Fruit fly (Drosophila melanogaster) whole organism, embryonic: ENCODE measurements around the gene CG32544.

ENCODE experiments used
- Abd-B ChIP-seq: fragments of 200-800 bp; sonication (Bioruptor generic); optimal IDR thresholded peaks from 2 replicates; lab custom pipeline; 2018; ENCODE audit warnings: missing biosample characterization, mild to moderate bottlenecking, missing genetic modification characterization, moderate library complexity
- Atf3 ChIP-seq: fragments of 200-800 bp; sonication (Bioruptor generic); optimal IDR thresholded peaks from 3 replicates; lab custom pipeline; 2016; ENCODE audit warnings: missing biosample characterization, missing genetic modification characterization
- CG10147 ChIP-seq: fragments of 200-800 bp; sonication (Bioruptor generic); optimal IDR thresholded peaks from 2 replicates; lab custom pipeline; 2019; ENCODE audit warnings: missing biosample characterization, mild to moderate bottlenecking, missing genetic modification characterization, moderate library complexity
- CG1024 ChIP-seq: fragments of 200-800 bp; sonication (Bioruptor generic); IDR thresholded peaks from 2 replicates; pipeline ENCODE4 v1.3.6; 2022; ENCODE audit warnings: missing biosample characterization, missing genetic modification characterization
- CG11398 ChIP-seq: fragments of 200-800 bp; sonication (Bioruptor generic); optimal IDR thresholded peaks from 2 replicates; lab custom pipeline; 2016; ENCODE audit warnings: missing biosample characterization, missing genetic modification characterization
- CG11723 ChIP-seq: fragments of 200-800 bp; sonication (Bioruptor generic); optimal IDR thresholded peaks from 2 replicates; lab custom pipeline; 2017; ENCODE audit warnings: missing biosample characterization, mild to moderate bottlenecking, missing genetic modification characterization
- CG1233 ChIP-seq: fragments of 200-800 bp; sonication (Bioruptor generic); optimal IDR thresholded peaks from 4 replicates; lab custom pipeline; 2018; ENCODE audit warnings: missing biosample characterization, mild to moderate bottlenecking, missing genetic modification characterization
- CG17328 ChIP-seq: fragments of 200-800 bp; sonication (Bioruptor generic); IDR thresholded peaks from 2 replicates; pipeline ENCODE4 v1.3.6; 2022; ENCODE audit warnings: missing biosample characterization, missing genetic modification characterization
- CG17568 ChIP-seq: fragments of 200-800 bp; sonication (Bioruptor generic); optimal IDR thresholded peaks from 2 replicates; lab custom pipeline; 2018; ENCODE audit warnings: missing biosample characterization, mild to moderate bottlenecking, missing genetic modification characterization, moderate library complexity
- CG2116 ChIP-seq: fragments of 200-800 bp; sonication (Bioruptor generic); optimal IDR thresholded peaks from 3 replicates; lab custom pipeline; 2018; ENCODE audit warnings: missing biosample characterization, mild to moderate bottlenecking, missing genetic modification characterization
- CG30431 ChIP-seq: fragments of 200-800 bp; sonication (Bioruptor generic); optimal IDR thresholded peaks from 2 replicates; lab custom pipeline; 2017; ENCODE audit warnings: missing biosample characterization, missing genetic modification characterization
- CG31365 ChIP-seq: fragments of 200-800 bp; sonication (Bioruptor generic); optimal IDR thresholded peaks from 2 replicates; lab custom pipeline; 2018; ENCODE audit warnings: missing biosample characterization, mild to moderate bottlenecking, missing genetic modification characterization
- CG31441 ChIP-seq: fragments of 200-800 bp; sonication (Bioruptor generic); IDR thresholded peaks from 2 replicates; pipeline ENCODE4 v1.3.6; 2022; ENCODE audit warnings: missing biosample characterization, missing genetic modification characterization
- CG34224 ChIP-seq: fragments of 200-800 bp; sonication (Bioruptor generic); IDR thresholded peaks from 3 replicates; pipeline ENCODE4 v1.3.6; 2022; ENCODE audit warnings: missing biosample characterization, missing genetic modification characterization; ENCODE audit not compliant: partially characterized antibody
- CG4328 ChIP-seq: fragments of 200-800 bp; sonication (Bioruptor generic); optimal IDR thresholded peaks from 3 replicates; lab custom pipeline; 2017; ENCODE audit warnings: missing biosample characterization, missing genetic modification reagents, missing genetic modification characterization
- CG4617 ChIP-seq: fragments of 200-800 bp; sonication (Bioruptor generic); optimal IDR thresholded peaks from 3 replicates; lab custom pipeline; 2016; ENCODE audit warnings: missing biosample characterization, missing genetic modification characterization, borderline replicate concordance
- CG6683 ChIP-seq: fragments of 200-800 bp; sonication (Bioruptor generic); optimal IDR thresholded peaks from 2 replicates; lab custom pipeline; 2017; ENCODE audit warnings: missing biosample characterization, mild to moderate bottlenecking, missing genetic modification characterization, missing genetic modification reagents
- CG7357 ChIP-seq: fragments of 200-800 bp; sonication (Bioruptor generic); IDR thresholded peaks from 3 replicates; pipeline ENCODE4 v1.3.6; 2022; ENCODE audit warnings: missing biosample characterization, missing genetic modification characterization
- CG7839 ChIP-seq: fragments of 200-800 bp; sonication (Bioruptor generic); optimal IDR thresholded peaks from 3 replicates; lab custom pipeline; 2018; ENCODE audit warnings: missing biosample characterization, mild to moderate bottlenecking, missing genetic modification characterization, moderate library complexity
- CG7928 ChIP-seq: fragments of 200-800 bp; sonication (Bioruptor generic); optimal IDR thresholded peaks from 2 replicates; lab custom pipeline; 2017; ENCODE audit warnings: missing biosample characterization, mild to moderate bottlenecking, missing genetic modification characterization
- CG7963 ChIP-seq: fragments of 200-800 bp; sonication (Bioruptor generic); IDR thresholded peaks from 3 replicates; pipeline ENCODE4 v1.3.6; 2022; ENCODE audit warnings: missing biosample characterization, missing genetic modification characterization; ENCODE audit not compliant: partially characterized antibody
- Chrac-16 ChIP-seq: fragments of 200-800 bp; sonication (Bioruptor generic); optimal IDR thresholded peaks from 3 replicates; lab custom pipeline; 2016; ENCODE audit warnings: missing biosample characterization, missing genetic modification characterization
- Drgx ChIP-seq: fragments of 200-800 bp; sonication (Bioruptor generic); IDR thresholded peaks from 2 replicates; pipeline ENCODE4 v1.3.6; 2022; ENCODE audit warnings: missing biosample characterization, missing genetic modification characterization
- Ets97D ChIP-seq: fragments of 200-800 bp; sonication (Bioruptor generic); optimal IDR thresholded peaks from 3 replicates; lab custom pipeline; 2016; ENCODE audit warnings: missing biosample characterization, missing genetic modification characterization
- Fer2 ChIP-seq: fragments of 200-800 bp; sonication (Bioruptor generic); optimal IDR thresholded peaks from 2 replicates; lab custom pipeline; 2018; ENCODE audit warnings: missing biosample characterization, mild to moderate bottlenecking, missing genetic modification characterization, moderate library complexity
- Fer3 ChIP-seq: fragments of 200-800 bp; sonication (Bioruptor generic); optimal IDR thresholded peaks from 2 replicates; lab custom pipeline; 2018; ENCODE audit warnings: missing biosample characterization, mild to moderate bottlenecking, missing genetic modification characterization, moderate library complexity
- GATAe ChIP-seq: fragments of 200-800 bp; sonication (Bioruptor generic); conservative IDR thresholded peaks from 2 replicates; pipeline ENCODE4 v1.3.6; 2022; ENCODE audit warnings: missing biosample characterization, missing genetic modification characterization
- H15 ChIP-seq: fragments of 200-800 bp; sonication (Bioruptor generic); IDR thresholded peaks from 3 replicates; pipeline ENCODE4 v1.3.6; 2022; ENCODE audit warnings: missing biosample characterization, missing genetic modification characterization
- HLH3B ChIP-seq: fragments of 200-800 bp; sonication (Bioruptor generic); IDR thresholded peaks from 2 replicates; pipeline ENCODE4 v1.3.6; 2022; ENCODE audit warnings: missing biosample characterization, missing genetic modification characterization
- Hand ChIP-seq: fragments of 200-800 bp; sonication (Bioruptor generic); optimal IDR thresholded peaks from 2 replicates; lab custom pipeline; 2017; ENCODE audit warnings: mild to moderate bottlenecking, missing biosample characterization, missing genetic modification reagents, missing genetic modification characterization
- Hsf ChIP-seq: fragments of 200-800 bp; sonication (Bioruptor generic); optimal IDR thresholded peaks from 3 replicates; lab custom pipeline; 2016; ENCODE audit warnings: missing biosample characterization, missing genetic modification characterization
- NC2β ChIP-seq: fragments of 200-800 bp; sonication (Bioruptor generic); optimal IDR thresholded peaks from 2 replicates; lab custom pipeline; 2016; ENCODE audit warnings: missing biosample characterization, missing genetic modification characterization
- Nf-YC ChIP-seq: fragments of 200-800 bp; optimal IDR thresholded peaks from 3 replicates; lab custom pipeline; 2019; ENCODE audit warnings: missing biosample characterization, mild to moderate bottlenecking, missing genetic modification characterization, moderate library complexity
- Optix ChIP-seq: fragments of 200-800 bp; sonication (Bioruptor generic); IDR thresholded peaks from 3 replicates; pipeline ENCODE4 v1.3.6; 2022; ENCODE audit warnings: missing biosample characterization, missing genetic modification characterization
- Sry-δ ChIP-seq: fragments of 200-800 bp; sonication (Bioruptor generic); optimal IDR thresholded peaks from 2 replicates; lab custom pipeline; 2016; ENCODE audit warnings: missing biosample characterization, missing genetic modification characterization
- Taf1 ChIP-seq: fragments of 200-800 bp; sonication (Bioruptor generic); IDR thresholded peaks from 2 replicates; pipeline ENCODE4 v1.3.6; 2022; ENCODE audit warnings: missing biosample characterization, missing genetic modification characterization
- ara ChIP-seq: fragments of 200-800 bp; sonication (Bioruptor generic); IDR thresholded peaks from 2 replicates; pipeline ENCODE4 v1.3.6; 2022; ENCODE audit warnings: missing biosample characterization, missing genetic modification characterization
- br ChIP-seq: fragments of >200 bp; optimal IDR thresholded peaks from 2 replicates; lab custom pipeline; 2017
- chm ChIP-seq: fragments of 200-800 bp; sonication (Bioruptor generic); IDR thresholded peaks from 2 replicates; pipeline ENCODE4 v1.3.6; 2022; ENCODE audit warnings: missing biosample characterization, missing genetic modification characterization
- danr ChIP-seq: fragments of 200-800 bp; sonication (Bioruptor generic); IDR thresholded peaks from 2 replicates; pipeline ENCODE4 v1.3.6; 2022; ENCODE audit warnings: missing biosample characterization, missing genetic modification characterization
- ftz-f1 ChIP-seq: fragments of 200-800 bp; sonication (Bioruptor generic); optimal IDR thresholded peaks from 2 replicates; lab custom pipeline; 2016; ENCODE audit warnings: missing biosample characterization, missing genetic modification characterization
- fu2 ChIP-seq: fragments of 200-800 bp; sonication (Bioruptor generic); optimal IDR thresholded peaks from 2 replicates; lab custom pipeline; 2016; ENCODE audit warnings: missing biosample characterization, missing genetic modification characterization
- gcm ChIP-seq: fragments of 200-800 bp; sonication (Bioruptor generic); optimal IDR thresholded peaks from 2 replicates; lab custom pipeline; 2019; ENCODE audit warnings: missing biosample characterization, mild to moderate bottlenecking, missing genetic modification characterization, moderate library complexity
- grau ChIP-seq: fragments of 200-800 bp; optimal IDR thresholded peaks from 3 replicates; lab custom pipeline; 2019; ENCODE audit warnings: missing biosample characterization, mild to moderate bottlenecking, missing genetic modification characterization, moderate library complexity
- luna ChIP-seq: fragments of 200-800 bp; sonication (Bioruptor generic); optimal IDR thresholded peaks from 2 replicates; lab custom pipeline; 2016; ENCODE audit warnings: missing biosample characterization, missing genetic modification characterization
- maf-S ChIP-seq: fragments of 200-800 bp; sonication (Bioruptor generic); optimal IDR thresholded peaks from 2 replicates; lab custom pipeline; 2016; ENCODE audit warnings: missing biosample characterization, missing genetic modification characterization
- mam ChIP-seq: fragments of 200-800 bp; sonication (Bioruptor generic); optimal IDR thresholded peaks from 3 replicates; lab custom pipeline; 2016; ENCODE audit warnings: missing biosample characterization, missing genetic modification characterization
- otp ChIP-seq: fragments of 200-800 bp; sonication (Bioruptor generic); IDR thresholded peaks from 3 replicates; pipeline ENCODE4, ENCODE4 v1.3.6; 2022; ENCODE audit warnings: missing biosample characterization, missing genetic modification characterization
- peb ChIP-seq: fragments of 200-800 bp; sonication (Bioruptor generic); IDR thresholded peaks from 2 replicates; pipeline ENCODE4 v1.3.6; 2022; ENCODE audit warnings: missing biosample characterization, missing genetic modification characterization
- sna ChIP-seq: fragments of 200-800 bp; sonication (Bioruptor generic); IDR thresholded peaks from 2 replicates; pipeline ENCODE4 v1.3.6; 2022; ENCODE audit warnings: missing biosample characterization, missing genetic modification characterization; ENCODE audit not compliant: partially characterized antibody
- twi ChIP-seq: fragments of 200-800 bp; optimal IDR thresholded peaks from 2 replicates; lab custom pipeline; 2019; ENCODE audit warnings: missing biosample characterization, mild to moderate bottlenecking, missing genetic modification characterization, moderate library complexity
- usp ChIP-seq: fragments of >200 bp; optimal IDR thresholded peaks from 2 replicates; lab custom pipeline; 2017; ENCODE audit warnings: missing biosample characterization, missing genetic modification characterization

Gene CG32544

dm6 chrX:18899835-18900460 is 39.9 kb downstream of the CG32544 start, which contains the start of gene CG7378 (continued):
- TF ChIP-seq luna (GFP tag; lab: Kevin White, UChicago) (peak; percentile 18), CG1233 (GFP tag; lab: Kevin White, UChicago) (peak; percentile 17), Chrac-16 (GFP tag; lab: Kevin White, UChicago) (no peak), chm (GFP tag; lab: Robert Waterston, UW) (no peak), CG4617 (GFP tag; lab: Kevin White, UChicago) (no peak), NC2β (GFP tag; lab: Kevin White, UChicago) (no peak), Hand (GFP tag; lab: Kevin White, UChicago) (no peak), CG2116 (GFP tag; lab: Kevin White, UChicago) (no peak), peb (GFP tag; lab: Robert Waterston, UW) (no peak), ftz-f1 (GFP tag; lab: Kevin White, UChicago) (no peak), CG6683 (no peak), GATAe (GFP tag; lab: Robert Waterston, UW) (no peak), CG31365 (tag; lab: Kevin White, UChicago) (no peak), Hsf (GFP tag; lab: Kevin White, UChicago) (no peak), Nf-YC (peak; percentile 32), Ets97D (GFP tag; lab: Kevin White, UChicago) (peak; percentile 25), CG4328 (GFP tag; lab: Kevin White, UChicago) (peak; percentile 23), Atf3 (no peak), gcm (no peak), CG7928 (GFP tag; lab: Kevin White, UChicago) (no peak), CG34224 (no peak), fu2 (no peak), CG7839 (tag; lab: Kevin White, UChicago) (peak; percentile 71), CG10147 (GFP tag; lab: Kevin White, UChicago) (peak; percentile 61), Fer3 (tag; lab: Kevin White, UChicago) (no peak), CG11398 (GFP tag; lab: Kevin White, UChicago) (no peak), CG11723 (GFP tag; lab: Kevin White, UChicago) (no peak), twi (no peak), usp (GFP tag; lab: Kevin White, UChicago) (no peak), grau (tag; lab: Kevin White, UChicago) (peak; percentile 40), HLH3B (GFP tag; lab: Robert Waterston, UW) (no peak), otp (GFP tag; lab: Robert Waterston, UW) (no peak), Fer2 (no peak), CG30431 (GFP tag; lab: Kevin White, UChicago) (no peak), Abd-B (peak; percentile 12), Taf1 (GFP tag; lab: Robert Waterston, UW) (0 out of 2 replicates have a peak, but pooled peaks have one; percentile 12), CG7357 (GFP tag; lab: Robert Waterston, UW) (no peak), maf-S (GFP tag; lab: Kevin White, UChicago) (no peak), danr (GFP tag; lab: Robert Waterston, UW) (no peak), sna (no peak), br (lab: Kevin White, UChicago) (no peak), H15 (GFP tag; lab: Robert Waterston, UW) (no peak), CG7963 (GFP tag; lab: Robert Waterston, UW) (no peak), Optix (no peak), ara (GFP tag; lab: Robert Waterston, UW) (no peak), CG17328 (no peak), CG17568 (GFP tag; lab: Kevin White, UChicago) (no peak), Sry-δ (GFP tag; lab: Kevin White, UChicago) (no peak), mam (GFP tag; lab: Kevin White, UChicago) (peak; percentile 72), CG1024 (GFP tag; lab: Robert Waterston, UW) (no peak), CG31441 (GFP tag; lab: Robert Waterston, UW) (peak; percentile 47), Drgx (GFP tag; lab: Robert Waterston, UW) (no peak)
